Worm (Caenorhabditis elegans): ENCODE data around the gene nhr-167.

ce11 chrX:12004925-12005324, 23.0 kb upstream of the nhr-167 start:
- TF ChIP-seq jun-1 (tag; optimal IDR thresholded peaks at IDR 0.05) (no peak), nhr-102 (tag; optimal IDR thresholded peaks at IDR 0.05) (no peak), pha-4 (GFP tag; IDR thresholded peaks at IDR 0.05) (no peak), pha-4 (tag; optimal IDR thresholded peaks at IDR 0.05) (no peak), nhr-76 (tag; optimal IDR thresholded peaks at IDR 0.05) (no peak), dmd-6 (GFP tag; IDR thresholded peaks at IDR 0.05) (peak; percentile 72), aha-1 (tag) (no peak), ceh-82 (tag; optimal IDR thresholded peaks at IDR 0.05) (no peak), ama-1 (optimal IDR thresholded peaks at IDR 0.05) (no peak), dpl-1 (GFP tag; optimal IDR thresholded peaks at IDR 0.05) (no peak), lir-3 (tag; optimal IDR thresholded peaks at IDR 0.05) (no peak), mep-1 (tag; optimal IDR thresholded peaks at IDR 0.05) (no peak), zag-1 (tag; optimal IDR thresholded peaks at IDR 0.05) (no peak), ZK337.2 (GFP tag; IDR thresholded peaks at IDR 0.05) (no peak)
